Fruit fly (Drosophila melanogaster): ENCODE results near the gene Sptz.

Gene Sptz

dm6 chr3R:11460502-11461358 lies 38.8 kb downstream of the Sptz start, which contains the start of gene PGRP-LB (continued):
- TF ChIP-seq CG6808 (GFP tag; optimal IDR thresholded peaks at IDR 0.05): no peak
- no peak for TF ChIP-seq Blimp-1 (GFP tag; optimal IDR thresholded peaks at IDR 0.05)

- TF ChIP-seq CG6792 (GFP tag; optimal IDR thresholded peaks at IDR 0.05): no peak
- TF ChIP-seq Ets96B (tag; optimal IDR thresholded peaks at IDR 0.05): no peak
- no peak for TF ChIP-seq acj6 (GFP tag; optimal IDR thresholded peaks at IDR 0.05)
- no peak for TF ChIP-seq CG4318 (GFP tag; optimal IDR thresholded peaks at IDR 0.05)
- TF ChIP-seq CG10669 (GFP tag; optimal IDR thresholded peaks at IDR 0.05): no peak
- no peak for TF ChIP-seq CG7368 (GFP tag; optimal IDR thresholded peaks at IDR 0.05)
- no peak for TF ChIP-seq CG11902 (GFP tag; optimal IDR thresholded peaks at IDR 0.05)
- no peak for TF ChIP-seq lz (GFP tag; optimal IDR thresholded peaks at IDR 0.05)
Observed at dm6 chr3R:11467812-11468211, 45.9 kb downstream of the Sptz start.

- no peak for TF ChIP-seq CG16779 (tag; optimal IDR thresholded peaks at IDR 0.05)
- no peak for TF ChIP-seq CG7368 (GFP tag; optimal IDR thresholded peaks at IDR 0.05)
- TF ChIP-seq CG15336 (GFP tag; IDR thresholded peaks at IDR 0.05): peak; percentile 23; the same call in 1 of the 2 replicates
- TF ChIP-seq Hr4 (GFP tag; optimal IDR thresholded peaks at IDR 0.05): peak; percentile 38
- no peak for TF ChIP-seq Eip93F (GFP tag; optimal IDR thresholded peaks at IDR 0.05)
- TF ChIP-seq Sox102F (GFP tag; optimal IDR thresholded peaks at IDR 0.05): no peak
- TF ChIP-seq CG4318 (GFP tag; optimal IDR thresholded peaks at IDR 0.05): peak; percentile 0
- TF ChIP-seq eg (GFP tag; IDR thresholded peaks at IDR 0.05): 0 out of 3 replicates have a peak, but pooled peaks have one; percentile 13
- TF ChIP-seq topi (GFP tag; optimal IDR thresholded peaks at IDR 0.05): no peak
- TF ChIP-seq fd59A (GFP tag; optimal IDR thresholded peaks at IDR 0.05): no peak
- TF ChIP-seq Lpt (GFP tag; optimal IDR thresholded peaks at IDR 0.05): no peak
- no peak for TF ChIP-seq Gug (GFP tag; IDR thresholded peaks at IDR 0.05)
- peak; percentile 41 for TF ChIP-seq CG32006 (GFP tag; optimal IDR thresholded peaks at IDR 0.05)
- no peak for TF ChIP-seq CG1621 (tag; optimal IDR thresholded peaks at IDR 0.05)
- peak; percentile 14 for TF ChIP-seq svp (GFP tag)
- no peak for TF ChIP-seq CG3919 (GFP tag; optimal IDR thresholded peaks at IDR 0.05)
- no peak for TF ChIP-seq vri (GFP tag; optimal IDR thresholded peaks at IDR 0.05)
- TF ChIP-seq CG11294 (GFP tag; IDR thresholded peaks at IDR 0.05): no peak
- TF ChIP-seq CG6792 (GFP tag; optimal IDR thresholded peaks at IDR 0.05): no peak
- peak; percentile 68 for TF ChIP-seq Eip78C (GFP tag)
- no peak for TF ChIP-seq CG10669 (GFP tag; optimal IDR thresholded peaks at IDR 0.05)
Observed at dm6 chr3R:11469745-11470144, 47.9 kb downstream of the Sptz start.

Measured in whole organism, prepupa.